Fruit fly (Drosophila melanogaster): Measurements from ENCODE around the gene CG14456.

Gene CG14456

DNA sequence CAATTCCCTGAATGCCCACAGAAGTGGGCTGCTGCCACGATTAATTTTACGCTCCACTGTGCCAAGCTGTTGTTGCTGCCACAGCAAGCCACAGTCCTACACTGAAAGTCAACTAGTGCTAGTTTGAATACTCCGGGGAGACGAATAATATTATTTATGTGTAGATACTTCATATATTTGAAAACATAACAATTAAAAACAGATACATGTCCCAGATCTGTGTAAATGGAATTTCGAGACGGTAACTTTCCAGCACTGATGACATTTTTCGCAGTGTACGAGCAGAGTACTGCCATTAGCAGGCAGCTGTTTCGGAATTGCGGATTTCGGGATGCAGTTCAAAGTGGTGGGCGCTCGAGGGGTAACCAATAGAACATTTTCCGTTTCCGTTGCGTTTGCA is 21.9 kb upstream of the CG14456 start (continued):
- TF ChIP-seq wor (GFP tag; IDR thresholded peaks at IDR 0.05), result no peak
- 0 out of 3 replicates have a peak, but pooled peaks have one; percentile 27 for TF ChIP-seq CG3726 (GFP tag; IDR thresholded peaks at IDR 0.05)
- TF ChIP-seq CG1832 (GFP tag; optimal IDR thresholded peaks at IDR 0.05), result no peak
- TF ChIP-seq H2.0 (GFP tag; IDR thresholded peaks at IDR 0.05), result 0 out of 2 replicates have a peak, but pooled peaks have one; percentile 9
- TF ChIP-seq CG10366 (GFP tag; IDR thresholded peaks at IDR 0.05), result peak; percentile 13; the same call in 1 of the 2 replicates
- no peak for TF ChIP-seq lola (GFP tag; optimal IDR thresholded peaks at IDR 0.05)
- TF ChIP-seq stwl (tag; optimal IDR thresholded peaks at IDR 0.05), result no peak
- TF ChIP-seq onecut (GFP tag; IDR thresholded peaks at IDR 0.05), result no peak
- TF ChIP-seq mam (GFP tag; optimal IDR thresholded peaks at IDR 0.05), result no peak
- no peak for TF ChIP-seq abd-A (tag; optimal IDR thresholded peaks at IDR 0.05)
- no peak for TF ChIP-seq Antp (GFP tag; optimal IDR thresholded peaks at IDR 0.05)
- no peak for TF ChIP-seq sima (GFP tag; optimal IDR thresholded peaks at IDR 0.05)
- TF ChIP-seq croc (GFP tag; conservative IDR thresholded peaks at IDR 0.05), result no peak
- TF ChIP-seq p53 (GFP tag; optimal IDR thresholded peaks at IDR 0.05), result no peak
- no peak for TF ChIP-seq tup (GFP tag; optimal IDR thresholded peaks at IDR 0.05)
- TF ChIP-seq Oli (tag; optimal IDR thresholded peaks at IDR 0.05), result peak; percentile 50
- TF ChIP-seq Pdp1 (GFP tag; optimal IDR thresholded peaks at IDR 0.05), result no peak

DNA sequence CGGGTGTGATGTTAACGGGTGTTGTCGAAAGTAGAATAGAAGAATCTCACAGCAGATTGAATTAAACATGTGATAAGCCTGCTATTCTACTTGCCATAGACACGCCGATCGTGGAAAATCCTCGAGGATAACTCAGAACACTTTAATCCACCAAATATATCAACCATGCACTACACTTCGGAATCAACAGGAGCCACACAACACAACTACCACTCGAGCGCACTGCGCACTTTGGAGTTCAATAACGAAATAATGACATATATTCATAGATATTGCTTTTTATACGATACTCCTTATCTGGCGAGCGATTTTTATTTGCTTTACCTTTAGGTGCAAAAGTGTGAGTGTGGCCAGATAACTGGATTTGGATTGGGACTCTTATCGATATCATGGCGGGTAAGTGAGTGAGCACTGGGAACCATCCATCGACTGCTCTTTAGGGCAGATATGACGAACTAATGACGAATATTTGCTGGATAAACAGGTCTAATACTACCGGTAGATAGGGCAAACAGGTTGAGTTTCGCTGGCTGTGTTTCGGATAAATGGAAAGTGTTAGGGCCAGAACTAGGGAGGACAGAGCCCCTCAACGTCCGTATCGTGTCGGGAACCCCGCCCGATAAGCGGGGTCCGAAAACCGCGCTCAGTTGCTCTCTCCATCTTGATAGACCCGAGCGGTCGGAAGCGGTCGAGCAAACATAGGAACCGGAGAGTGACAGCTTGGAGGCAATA is 17.6 kb upstream of the CG14456 start, which contains the start of gene Jhbp6:
Gene Jhbp6 (plus strand): TSS at position 682 of the 732 bp plus-strand sequence.
- TF ChIP-seq Atf6 (GFP tag; IDR thresholded peaks at IDR 0.05) (no peak), D19A (tag; optimal IDR thresholded peaks at IDR 0.05) (no peak), CG33213 (GFP tag; optimal IDR thresholded peaks at IDR 0.05) (no peak), lmd (GFP tag; IDR thresholded peaks at IDR 0.05) (no peak), shn (GFP tag; optimal IDR thresholded peaks at IDR 0.05) (no peak), lilli (GFP tag; optimal IDR thresholded peaks at IDR 0.05) (peak; percentile 75), CG4404 (GFP tag; IDR thresholded peaks at IDR 0.05) (no peak), BEAF-32 (GFP tag; optimal IDR thresholded peaks at IDR 0.05) (peak; percentile 11), CG11723 (GFP tag; optimal IDR thresholded peaks at IDR 0.05) (no peak), amos (GFP tag; IDR thresholded peaks at IDR 0.05; ENCODE audit: partially characterized antibody) (0 out of 2 replicates have a peak, but pooled peaks have one; percentile 5), kni (GFP tag; optimal IDR thresholded peaks at IDR 0.05) (peak; percentile 11), HLH54F (GFP tag; optimal IDR thresholded peaks at IDR 0.05) (no peak), gem (tag; optimal IDR thresholded peaks at IDR 0.05) (no peak), chn (GFP tag; optimal IDR thresholded peaks at IDR 0.05) (no peak), CG4617 (GFP tag; optimal IDR thresholded peaks at IDR 0.05; ENCODE audit: borderline replicate concordance) (no peak), Kr (GFP tag; optimal IDR thresholded peaks at IDR 0.05) (peak; percentile 2), CG18599 (GFP tag; optimal IDR thresholded peaks at IDR 0.05) (peak; percentile 10), Opbp (GFP tag; IDR thresholded peaks at IDR 0.05; ENCODE audit: partially characterized antibody) (no peak), Scr (GFP tag; IDR thresholded peaks at IDR 0.05; ENCODE audit: partially characterized antibody) (no peak), Med (GFP tag) (peak; percentile 20), eve (GFP tag; optimal IDR thresholded peaks at IDR 0.05) (peak in 1 of 2 experiments; percentile 56), GATAe (GFP tag; conservative IDR thresholded peaks at IDR 0.05) (peak; percentile 77), CG15479 (GFP tag; optimal IDR thresholded peaks at IDR 0.05) (peak; percentile 54), tgo (GFP tag; IDR thresholded peaks at IDR 0.05) (no peak), CG12769 (tag; optimal IDR thresholded peaks at IDR 0.05) (peak; percentile 30), cg (GFP tag; optimal IDR thresholded peaks at IDR 0.05) (peak; percentile 10), MTF-1 (GFP tag; optimal IDR thresholded peaks at IDR 0.05; ENCODE audit: borderline replicate concordance) (no peak), grn (GFP tag; optimal IDR thresholded peaks at IDR 0.05) (peak; percentile 32), Xbp1 (GFP tag; optimal IDR thresholded peaks at IDR 0.05) (no peak), ara (GFP tag; IDR thresholded peaks at IDR 0.05) (no peak), Hmr (GFP tag; optimal IDR thresholded peaks at IDR 0.05) (peak; percentile 21), dysf (GFP tag; IDR thresholded peaks at IDR 0.05) (no peak)
